Worm (Caenorhabditis elegans) whole organism, mixed stage, embryonic: ENCODE results near the gene clec-60.

Experiments used
- M03D4.4 ChIP-seq: sonication (generic microtip); optimal IDR thresholded peaks from 2 replicates; lab custom pipeline; 2017; ENCODE audit warnings: mild to moderate bottlenecking, missing genetic modification characterization, missing compliant biosample characterization
- drap-1 ChIP-seq: fragments of 200-800 bp; sonication (Bioruptor generic); optimal IDR thresholded peaks from 3 replicates; lab custom pipeline; 2018; ENCODE audit warnings: mild to moderate bottlenecking, missing genetic modification characterization, missing compliant biosample characterization
- elt-1 ChIP-seq: sonication (generic microtip); optimal IDR thresholded peaks from 2 replicates; lab custom pipeline; 2017; ENCODE audit warnings: missing genetic modification characterization, mild to moderate bottlenecking, missing compliant biosample characterization, antibody characterized with exemption, moderate library complexity, borderline replicate concordance; ENCODE audit not compliant: insufficient read depth
- elt-3 ChIP-seq: fragments of 150-350 bp; optimal IDR thresholded peaks from 2 replicates; lab custom pipeline; 2014; ENCODE audit warnings: missing biosample characterization, missing genetic modification characterization
- flh-1 ChIP-seq: fragments of 200-800 bp; sonication (Bioruptor generic); optimal IDR thresholded peaks from 2 replicates; lab custom pipeline; 2018; ENCODE audit warnings: mild to moderate bottlenecking, missing genetic modification characterization, moderate library complexity, missing compliant biosample characterization
- hlh-1 ChIP-seq: fragments of 150-350 bp; optimal IDR thresholded peaks from 2 replicates; lab custom pipeline; 2014; ENCODE audit warnings: missing biosample characterization, missing genetic modification reagents, missing genetic modification characterization
- lin-32 ChIP-seq: fragments of 200-800 bp; sonication (Bioruptor generic); optimal IDR thresholded peaks from 2 replicates; lab custom pipeline; 2018; ENCODE audit warnings: mild to moderate bottlenecking, missing genetic modification characterization, missing compliant biosample characterization
- lsy-2 ChIP-seq: fragments of 150-350 bp; optimal IDR thresholded peaks from 2 replicates; lab custom pipeline; 2014; ENCODE audit warnings: missing biosample characterization, missing genetic modification characterization
- nhr-237 ChIP-seq: fragments of 150-350 bp; optimal IDR thresholded peaks from 2 replicates; lab custom pipeline; 2014; ENCODE audit warnings: missing biosample characterization, missing genetic modification characterization
- pha-4 ChIP-seq: fragments of 150-350 bp; optimal IDR thresholded peaks from 2 replicates; lab custom pipeline; 2018; ENCODE audit warnings: missing biosample characterization, missing genetic modification reagents, missing genetic modification characterization
- snpc-4 ChIP-seq: fragments of 150-350 bp; optimal IDR thresholded peaks from 2 replicates; lab custom pipeline; 2014; ENCODE audit warnings: missing biosample characterization, missing genetic modification characterization
- sptf-1 ChIP-seq: sonication (generic microtip); optimal IDR thresholded peaks from 2 replicates; lab custom pipeline; 2017; ENCODE audit warnings: mild to moderate bottlenecking, missing genetic modification characterization, moderate library complexity, missing compliant biosample characterization
- unc-39 ChIP-seq: fragments of 150-350 bp; optimal IDR thresholded peaks from 2 replicates; lab custom pipeline; 2014; ENCODE audit warnings: missing biosample characterization, missing genetic modification characterization
- unc-62 ChIP-seq: fragments of 150-350 bp; optimal IDR thresholded peaks from 2 replicates; lab custom pipeline; 2014; ENCODE audit warnings: missing biosample characterization, missing genetic modification reagents, missing genetic modification characterization

DNA sequence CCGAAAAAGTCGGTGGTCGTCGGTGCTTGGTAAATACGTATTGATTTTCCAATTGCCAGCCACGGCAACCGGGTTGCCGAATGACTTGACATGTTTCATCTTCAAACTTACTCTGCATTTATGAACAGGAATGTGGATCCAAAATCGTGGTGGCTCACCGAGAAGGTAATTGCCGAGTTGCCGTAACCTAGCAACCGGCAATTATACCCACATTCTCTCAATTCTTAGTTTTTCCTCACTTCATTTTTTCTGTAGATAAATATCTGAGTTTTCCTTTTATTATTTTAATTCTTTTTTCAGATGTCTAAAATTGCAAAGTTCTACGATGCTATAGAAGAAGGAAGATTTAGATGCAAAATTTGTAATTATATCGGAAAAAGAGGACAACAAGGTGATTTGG is 29.1 kb downstream of the clec-60 start, which contains the start of gene ZK673.4:
- TF ChIP-seq lsy-2 (tag; lab: Kevin White, UChicago): no peak
- no peak for TF ChIP-seq elt-1 (tag; lab: Kevin White, UChicago)
- no peak for TF ChIP-seq elt-3 (tag; lab: Kevin White, UChicago)
- no peak for TF ChIP-seq unc-62
- no peak for TF ChIP-seq flh-1 (GFP tag; lab: Kevin White, UChicago)
- TF ChIP-seq hlh-1 (tag; lab: Kevin White, UChicago): no peak
- no peak for TF ChIP-seq unc-39 (tag; lab: Kevin White, UChicago)
- no peak for TF ChIP-seq pha-4 (tag; lab: Kevin White, UChicago)
- TF ChIP-seq snpc-4 (tag; lab: Kevin White, UChicago): no peak
- no peak for TF ChIP-seq M03D4.4
- no peak for TF ChIP-seq sptf-1 (tag; lab: Kevin White, UChicago)
- TF ChIP-seq nhr-237: no peak
- no peak for TF ChIP-seq lin-32
- TF ChIP-seq drap-1 (GFP tag; lab: Kevin White, UChicago): no peak
